Worm (Caenorhabditis elegans) whole organism, L4 larva: ENCODE results near the gene T05H4.15.
A peak's percentile ranks its signal among the peaks of the same experiment; 100 is the strongest.

Experiments used
- F10B5.3 ChIP-seq: sonication (generic microtip); optimal IDR thresholded peaks from 2 replicates; lab custom pipeline; 2016; ENCODE audit warnings: mild to moderate bottlenecking, missing genetic modification characterization, missing compliant biosample characterization
- F26F4.8 ChIP-seq: fragments of 200-800 bp; sonication (Bioruptor generic); conservative IDR thresholded peaks from 2 replicates; pipeline ENCODE4 v1.3.6; 2022; ENCODE audit warnings: missing genetic modification characterization, missing compliant biosample characterization
- F49E8.2 ChIP-seq: sonication (generic microtip); optimal IDR thresholded peaks from 2 replicates; lab custom pipeline; 2016; ENCODE audit warnings: missing compliant biosample characterization, mild to moderate bottlenecking, missing genetic modification characterization, borderline replicate concordance
- T20F7.1 ChIP-seq: fragments of 200-800 bp; sonication (Bioruptor generic); optimal IDR thresholded peaks from 2 replicates; lab custom pipeline; 2018; ENCODE audit warnings: mild to moderate bottlenecking, missing genetic modification characterization, missing compliant biosample characterization
- Y105C5A.15 ChIP-seq: fragments of 200-800 bp; sonication (Bioruptor generic); IDR thresholded peaks from 2 replicates; pipeline ENCODE4 v1.3.6; 2022; ENCODE audit warnings: missing genetic modification characterization, missing compliant biosample characterization
- ZK337.2 ChIP-seq: fragments of 200-800 bp; sonication (Bioruptor generic); IDR thresholded peaks from 2 replicates; pipeline ENCODE4 v1.3.6; 2022; ENCODE audit warnings: missing genetic modification reagents, missing genetic modification characterization, missing compliant biosample characterization
- aha-1 ChIP-seq: fragments of 150-350 bp; peaks from one replicate; lab custom pipeline; 2014; ENCODE audit warnings: missing biosample characterization, missing genetic modification characterization
- aly-2 ChIP-seq: sonication (generic microtip); optimal IDR thresholded peaks from 2 replicates; lab custom pipeline; 2018; ENCODE audit warnings: missing biosample characterization, missing genetic modification characterization
- ama-1 ChIP-seq: fragments of 150-350 bp; optimal IDR thresholded peaks from 2 replicates; lab custom pipeline; 2014; ENCODE audit warnings: inconsistent platforms, mixed read lengths
- ceh-20 ChIP-seq: fragments of 200-800 bp; sonication (Bioruptor generic); IDR thresholded peaks from 2 replicates; pipeline ENCODE4 v1.3.6; 2022; ENCODE audit warnings: missing genetic modification reagents, missing genetic modification characterization, missing compliant biosample characterization
- ceh-82 ChIP-seq: sonication (generic microtip); optimal IDR thresholded peaks from 2 replicates; lab custom pipeline; 2017; ENCODE audit warnings: missing biosample characterization, missing genetic modification characterization
- ces-1 ChIP-seq: fragments of 150-350 bp; sonication (generic microtip); optimal IDR thresholded peaks from 4 replicates; lab custom pipeline; 2014; ENCODE audit warnings: missing biosample characterization, missing genetic modification reagents, missing genetic modification characterization
- daf-12 ChIP-seq: fragments of 150-350 bp; optimal IDR thresholded peaks from 2 replicates; lab custom pipeline; 2014; ENCODE audit warnings: missing biosample characterization, missing genetic modification reagents, missing genetic modification characterization
- daf-16 ChIP-seq, 3 experiments: sonication (generic microtip); optimal IDR thresholded peaks; 2 replicates each; lab custom pipeline; 2016 to 2017; ENCODE audit warnings: missing genetic modification characterization in 3 of 3, missing genetic modification reagents in 3 of 3, mild to moderate bottlenecking in 2 of 3, missing compliant biosample characterization in 2 of 3, missing biosample characterization in 1 of 3, moderate library complexity in 1 of 3
- daf-19 ChIP-seq: fragments of 200-800 bp; sonication (Bioruptor generic); conservative IDR thresholded peaks from 2 replicates; pipeline ENCODE4 v1.3.6; 2022; ENCODE audit warnings: missing genetic modification characterization, missing compliant biosample characterization
- daf-8 ChIP-seq: fragments of 200-800 bp; sonication (Bioruptor generic); IDR thresholded peaks from 2 replicates; pipeline ENCODE4 v1.3.6; 2022; ENCODE audit warnings: missing genetic modification characterization, missing compliant biosample characterization
- dmd-6 ChIP-seq: fragments of 200-800 bp; sonication (Bioruptor generic); IDR thresholded peaks from 2 replicates; pipeline ENCODE4 v1.3.6; 2022; ENCODE audit warnings: missing genetic modification reagents, missing genetic modification characterization, missing compliant biosample characterization
- dpl-1 ChIP-seq: fragments of 150-350 bp; optimal IDR thresholded peaks from 2 replicates; lab custom pipeline; 2014; ENCODE audit warnings: missing biosample characterization, missing genetic modification reagents, missing genetic modification characterization
- dve-1 ChIP-seq: sonication (generic microtip); optimal IDR thresholded peaks from 2 replicates; lab custom pipeline; 2017; ENCODE audit warnings: antibody characterized with exemption, mild to moderate bottlenecking, missing genetic modification characterization, missing compliant biosample characterization; ENCODE audit not compliant: insufficient read depth
- egl-43 ChIP-seq: fragments of 200-800 bp; sonication (Bioruptor generic); IDR thresholded peaks from 2 replicates; pipeline ENCODE4 v1.3.6; 2022; ENCODE audit warnings: missing genetic modification reagents, missing genetic modification characterization, missing compliant biosample characterization
- lim-7 ChIP-seq: fragments of 200-800 bp; sonication (Bioruptor generic); IDR thresholded peaks from 2 replicates; pipeline ENCODE4 v1.3.6; 2022; ENCODE audit warnings: missing genetic modification characterization, missing compliant biosample characterization
- lin-1 ChIP-seq: fragments of 200-800 bp; sonication (Bioruptor generic); IDR thresholded peaks from 2 replicates; pipeline ENCODE4 v1.3.6; 2022; ENCODE audit warnings: missing genetic modification reagents, missing genetic modification characterization, missing compliant biosample characterization
- lin-13 ChIP-seq: fragments of 150-350 bp; optimal IDR thresholded peaks from 2 replicates; lab custom pipeline; 2014; ENCODE audit warnings: missing biosample characterization, missing genetic modification reagents, missing genetic modification characterization
- lin-15B ChIP-seq: fragments of 150-350 bp; sonication (generic microtip); optimal IDR thresholded peaks from 3 replicates; lab custom pipeline; 2014; ENCODE audit warnings: missing biosample characterization, missing genetic modification characterization
- lin-29 ChIP-seq: fragments of 200-800 bp; sonication (Bioruptor generic); IDR thresholded peaks from 2 replicates; pipeline ENCODE4 v1.3.6; 2022; ENCODE audit warnings: missing genetic modification reagents, missing genetic modification characterization, missing compliant biosample characterization
- lin-38 ChIP-seq: fragments of 200-800 bp; sonication (Bioruptor generic); IDR thresholded peaks from 2 replicates; pipeline ENCODE4 v1.3.6; 2022; ENCODE audit warnings: missing genetic modification reagents, missing genetic modification characterization, missing compliant biosample characterization
- lin-39 ChIP-seq: fragments of 150-350 bp; optimal IDR thresholded peaks from 2 replicates; lab custom pipeline; 2014; ENCODE audit warnings: missing biosample characterization, missing genetic modification reagents, missing genetic modification characterization
- mdt-29 ChIP-seq: fragments of 200-800 bp; sonication (Bioruptor generic); IDR thresholded peaks from 2 replicates; pipeline ENCODE4 v1.3.6; 2022; ENCODE audit warnings: missing genetic modification reagents, missing genetic modification characterization, missing compliant biosample characterization
- mep-1 ChIP-seq: fragments of 150-350 bp; sonication (generic microtip); optimal IDR thresholded peaks from 3 replicates; lab custom pipeline; 2014; ENCODE audit warnings: missing biosample characterization, missing genetic modification characterization
- mes-2 ChIP-seq: sonication (generic microtip); optimal IDR thresholded peaks from 2 replicates; lab custom pipeline; 2016; ENCODE audit warnings: missing genotype, mild to moderate bottlenecking, missing genetic modification characterization, missing compliant biosample characterization; ENCODE audit not compliant: poor library complexity, severe bottlenecking
- mxl-2 ChIP-seq: fragments of 200-800 bp; sonication (Bioruptor generic); conservative IDR thresholded peaks from 2 replicates; pipeline ENCODE4 v1.3.6; 2022; ENCODE audit warnings: missing genetic modification reagents, missing genetic modification characterization, missing compliant biosample characterization
- mxl-3 ChIP-seq: fragments of 200-800 bp; sonication (Bioruptor generic); optimal IDR thresholded peaks from 2 replicates; lab custom pipeline; 2018; ENCODE audit warnings: mild to moderate bottlenecking, missing genetic modification characterization, missing compliant biosample characterization
- nhr-10 ChIP-seq: fragments of 150-350 bp; optimal IDR thresholded peaks from 2 replicates; lab custom pipeline; 2014; ENCODE audit warnings: missing biosample characterization, missing genetic modification characterization
- nhr-11 ChIP-seq: fragments of 150-350 bp; optimal IDR thresholded peaks from 2 replicates; lab custom pipeline; 2014; ENCODE audit warnings: missing biosample characterization, missing genetic modification characterization
- nhr-25 ChIP-seq: sonication (generic microtip); optimal IDR thresholded peaks from 2 replicates; lab custom pipeline; 2017; ENCODE audit warnings: missing genetic modification characterization, mild to moderate bottlenecking, missing compliant biosample characterization, antibody characterized with exemption, moderate library complexity, borderline replicate concordance; ENCODE audit not compliant: insufficient read depth
- nhr-28 ChIP-seq: fragments of 150-350 bp; optimal IDR thresholded peaks from 2 replicates; lab custom pipeline; 2014; ENCODE audit warnings: missing biosample characterization, missing genetic modification characterization
- nhr-41 ChIP-seq: fragments of 200-800 bp; sonication (Bioruptor generic); IDR thresholded peaks from 2 replicates; pipeline ENCODE4 v1.3.6; 2022; ENCODE audit warnings: missing genetic modification reagents, missing genetic modification characterization, missing compliant biosample characterization
- nhr-6 ChIP-seq: fragments of 150-350 bp; optimal IDR thresholded peaks from 2 replicates; lab custom pipeline; 2014; ENCODE audit warnings: missing biosample characterization, missing genetic modification characterization
- nhr-76 ChIP-seq: fragments of 150-350 bp; optimal IDR thresholded peaks from 2 replicates; lab custom pipeline; 2014; ENCODE audit warnings: missing biosample characterization, missing genetic modification characterization
- pha-4 ChIP-seq, 2 experiments: fragments of 150-350 bp in 1 of 2; fragments of 200-800 bp in 1 of 2; sonication (Bioruptor generic) in 1 of 2; IDR thresholded peaks in 1 of 2; optimal IDR thresholded peaks in 1 of 2; 2 replicates each; pipeline versions ENCODE4 v1.3.6 to Lab custom; 2014 to 2022; ENCODE audit warnings: missing genetic modification characterization in 2 of 2, missing genetic modification reagents in 2 of 2, missing biosample characterization in 1 of 2, missing compliant biosample characterization in 1 of 2
- php-3 ChIP-seq: fragments of 200-800 bp; sonication (Bioruptor generic); IDR thresholded peaks from 2 replicates; pipeline ENCODE4 v1.3.6; 2022; ENCODE audit warnings: missing genetic modification reagents, missing genetic modification characterization, missing compliant biosample characterization
- pqm-1 ChIP-seq: sonication (generic microtip); optimal IDR thresholded peaks from 2 replicates; lab custom pipeline; 2017; ENCODE audit warnings: missing biosample characterization, missing genetic modification characterization
- sdz-12 ChIP-seq: fragments of 200-800 bp; sonication (Bioruptor generic); optimal IDR thresholded peaks from 2 replicates; lab custom pipeline; 2018; ENCODE audit warnings: mild to moderate bottlenecking, missing genetic modification characterization, missing compliant biosample characterization
- unc-39 ChIP-seq: sonication (generic microtip); optimal IDR thresholded peaks from 2 replicates; lab custom pipeline; 2017; ENCODE audit warnings: missing biosample characterization, missing genetic modification characterization
- vab-7 ChIP-seq: fragments of 200-800 bp; sonication (Bioruptor generic); IDR thresholded peaks from 2 replicates; pipeline ENCODE4 v1.3.6; 2022; ENCODE audit warnings: missing genetic modification reagents, missing genetic modification characterization, missing compliant biosample characterization
- zag-1 ChIP-seq: fragments of 150-350 bp; optimal IDR thresholded peaks from 2 replicates; lab custom pipeline; 2014; ENCODE audit warnings: missing biosample characterization, missing genetic modification characterization
- zip-11 ChIP-seq: fragments of 200-800 bp; sonication (Bioruptor generic); IDR thresholded peaks from 2 replicates; pipeline ENCODE4 v1.3.6; 2022; ENCODE audit warnings: missing genetic modification characterization, missing compliant biosample characterization
- zip-2 ChIP-seq: fragments of 150-350 bp; optimal IDR thresholded peaks from 2 replicates; lab custom pipeline; 2014; ENCODE audit warnings: missing biosample characterization, missing genetic modification characterization
- ztf-11 ChIP-seq: fragments of 150-350 bp; optimal IDR thresholded peaks from 2 replicates; lab custom pipeline; 2014; ENCODE audit warnings: missing biosample characterization, missing genetic modification characterization

The T05H4.15 gene

DNA sequence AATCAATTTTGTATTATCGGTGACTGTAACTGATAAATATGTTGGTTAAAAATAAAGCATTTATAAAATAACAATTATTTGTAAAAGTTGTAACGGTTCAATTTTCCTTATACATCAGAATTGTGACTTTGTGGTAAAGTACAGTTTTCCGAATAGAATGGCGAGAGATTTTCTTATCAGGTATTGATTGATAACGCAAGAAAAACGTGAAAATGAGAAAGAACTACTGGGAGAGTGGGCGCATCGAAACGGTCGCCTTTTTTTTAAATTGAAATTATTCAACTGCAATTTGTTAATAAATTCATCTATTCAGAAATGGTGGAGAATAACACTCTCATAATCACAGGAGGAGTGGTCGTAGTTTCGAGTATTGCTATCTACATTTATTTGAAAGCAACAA lies 5.2 kb downstream of the T05H4.15 start, which contains the start of gene hpo-19:
hpo-19 (plus strand) TSS at position 314 of the 400 bp plus-strand sequence.
- no peak for TF ChIP-seq aly-2 (tag; lab: Kevin White, UChicago)
- TF ChIP-seq nhr-28 (tag; lab: Kevin White, UChicago) = peak; percentile 25
- TF ChIP-seq lin-13 = peak; percentile 16
- TF ChIP-seq dpl-1 (GFP tag; lab: Kevin White, UChicago) = no peak
- peak; percentile 21 for TF ChIP-seq dve-1 (tag; lab: Kevin White, UChicago)
- no peak for TF ChIP-seq ztf-11
- TF ChIP-seq daf-16 (GFP tag; optimal IDR thresholded peaks at IDR 0.05; lab: Kevin White, UChicago) = no peak
- TF ChIP-seq daf-16 (tag; optimal IDR thresholded peaks at IDR 0.05; lab: Kevin White, UChicago) = peak; percentile 43
- TF ChIP-seq F10B5.3 (tag; lab: Kevin White, UChicago) = no peak
- no peak for TF ChIP-seq zip-11 (GFP tag; lab: Robert Waterston, UW)
- TF ChIP-seq ama-1 (lab: Kevin White, UChicago) = no peak
- no peak for TF ChIP-seq F49E8.2
- no peak for TF ChIP-seq vab-7
- TF ChIP-seq lin-29 (GFP tag; lab: Robert Waterston, UW) = no peak
- no peak for TF ChIP-seq sdz-12 (GFP tag; lab: Kevin White, UChicago)
- no peak for TF ChIP-seq ZK337.2 (GFP tag; lab: Robert Waterston, UW)
- TF ChIP-seq pqm-1 = peak; percentile 31
- no peak for TF ChIP-seq daf-19 (GFP tag; lab: Robert Waterston, UW)
- no peak for TF ChIP-seq unc-39 (tag; lab: Kevin White, UChicago)
- no peak for TF ChIP-seq daf-12 (tag; lab: Kevin White, UChicago)
- no peak for TF ChIP-seq mxl-2
- peak; percentile 23 for TF ChIP-seq mes-2
- peak; percentile 26; the same call in 1 of the 2 replicates for TF ChIP-seq pha-4 (GFP tag; IDR thresholded peaks at IDR 0.05; lab: Robert Waterston, UW)
- no peak for TF ChIP-seq pha-4 (tag; optimal IDR thresholded peaks at IDR 0.05; lab: Kevin White, UChicago)
- TF ChIP-seq F26F4.8 (GFP tag; lab: Robert Waterston, UW) = no peak

DNA sequence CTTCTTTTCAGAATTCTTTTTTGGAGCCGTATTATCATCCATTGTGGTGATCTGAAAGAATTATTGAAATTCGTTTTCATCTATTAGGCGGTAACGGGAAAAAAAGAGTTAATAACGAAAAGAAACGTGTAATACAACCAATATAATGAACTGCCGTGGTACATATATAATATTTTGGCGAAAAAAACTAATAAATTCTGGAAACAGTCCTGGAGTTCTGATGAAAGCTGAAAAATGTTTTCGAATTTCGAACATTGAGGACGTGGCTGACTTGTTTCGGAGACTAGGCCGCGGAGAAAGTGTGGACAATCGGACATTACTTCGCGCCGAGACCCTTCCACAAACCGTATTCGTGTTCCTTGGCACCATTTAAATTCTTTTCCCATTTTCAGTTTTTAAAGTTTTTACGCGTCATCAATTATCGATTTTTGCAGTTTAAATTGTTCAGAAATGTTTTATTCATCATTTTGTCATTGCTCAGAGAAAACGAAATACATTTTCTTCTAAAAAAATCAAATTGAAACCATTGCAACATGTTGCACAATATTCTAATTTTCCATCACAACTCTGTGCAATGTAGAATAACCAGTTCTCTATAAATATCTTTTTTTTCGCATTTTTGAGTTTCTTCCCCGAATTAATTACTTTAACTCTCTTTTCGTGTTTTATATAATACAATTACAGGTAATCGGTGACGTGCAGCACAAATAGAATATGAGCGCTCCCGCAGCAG lies 7.9 kb downstream of the T05H4.15 start, which contains the start of the genes gad-1 and erfa-1:
gad-1 (minus strand) TSS at position 51 of the 733 bp plus-strand sequence.
erfa-1 (plus strand) TSS at position 683 of the 733 bp plus-strand sequence.
- TF ChIP-seq ceh-82 (no peak), nhr-6 (tag; lab: Kevin White, UChicago) (peak; percentile 12), F26F4.8 (GFP tag; lab: Robert Waterston, UW) (no peak), mep-1 (peak; percentile 62), ceh-20 (GFP tag; lab: Robert Waterston, UW) (no peak), php-3 (GFP tag; lab: Robert Waterston, UW) (no peak), nhr-10 (no peak), mdt-29 (GFP tag; lab: Robert Waterston, UW) (no peak), egl-43 (GFP tag; lab: Robert Waterston, UW) (no peak), ces-1 (GFP tag; lab: Kevin White, UChicago) (no peak), lin-38 (peak; percentile 86), lim-7 (GFP tag; lab: Robert Waterston, UW) (no peak), Y105C5A.15 (no peak), zag-1 (tag; lab: Kevin White, UChicago) (no peak), nhr-76 (no peak), nhr-25 (tag; lab: Kevin White, UChicago) (no peak), T20F7.1 (GFP tag; lab: Kevin White, UChicago) (peak; percentile 39), daf-8 (GFP tag; lab: Robert Waterston, UW) (no peak), lin-1 (GFP tag; lab: Robert Waterston, UW) (no peak), ztf-11 (no peak), ama-1 (lab: Kevin White, UChicago) (no peak), lin-39 (no peak), lin-15B (no peak), zip-2 (peak; percentile 70), nhr-11 (tag; lab: Kevin White, UChicago) (peak; percentile 48), dmd-6 (GFP tag; lab: Robert Waterston, UW) (no peak), aha-1 (tag; lab: Kevin White, UChicago) (peak; percentile 70), F10B5.3 (tag; lab: Kevin White, UChicago) (no peak), mxl-3 (GFP tag; lab: Kevin White, UChicago) (no peak), nhr-41 (GFP tag; lab: Robert Waterston, UW) (no peak)
